Fruit fly (Drosophila melanogaster) whole organism, wandering third instar larva: ENCODE measurements around the gene CG17122.

ENCODE experiments used
- Abd-B ChIP-seq: fragments of >200 bp; optimal IDR thresholded peaks from 2 replicates; lab custom pipeline; 2017; ENCODE audit warnings: missing biosample characterization, missing genetic modification characterization
- CG9705 ChIP-seq: fragments of 200-800 bp; sonication (Bioruptor generic); optimal IDR thresholded peaks from 2 replicates; lab custom pipeline; 2018; ENCODE audit warnings: missing biosample characterization, mild to moderate bottlenecking, missing genetic modification characterization
- CrebA ChIP-seq: fragments of 200-800 bp; sonication (Bioruptor generic); optimal IDR thresholded peaks from 2 replicates; lab custom pipeline; 2016; ENCODE audit warnings: missing biosample characterization, mild to moderate bottlenecking, missing genetic modification characterization, borderline replicate concordance
- Dfd ChIP-seq: fragments of >200 bp; optimal IDR thresholded peaks from 2 replicates; lab custom pipeline; 2017; ENCODE audit warnings: missing biosample characterization, missing genetic modification characterization
- Dif ChIP-seq: fragments of 200-275, 200-300 bp; sonication (Bioruptor generic); optimal IDR thresholded peaks from 2 replicates; lab custom pipeline; 2018; ENCODE audit warnings: missing biosample characterization, missing genetic modification characterization; ENCODE audit not compliant: partially characterized antibody
- GATAd ChIP-seq: sonication (Bioruptor generic); optimal IDR thresholded peaks from 2 replicates; lab custom pipeline; 2016; ENCODE audit warnings: missing biosample characterization, missing genetic modification characterization
- Hnf4 ChIP-seq: fragments of 200-800 bp; sonication (Bioruptor generic); optimal IDR thresholded peaks from 2 replicates; lab custom pipeline; 2016; ENCODE audit warnings: missing biosample characterization, mild to moderate bottlenecking, missing genetic modification characterization
- Hr78 ChIP-seq: fragments of >200 bp; optimal IDR thresholded peaks from 2 replicates; lab custom pipeline; 2017; ENCODE audit warnings: missing biosample characterization, missing genetic modification characterization
- Hr83 ChIP-seq: fragments of 200-300 bp; sonication (Bioruptor generic); optimal IDR thresholded peaks from 2 replicates; lab custom pipeline; 2016; ENCODE audit warnings: missing biosample characterization, mild to moderate bottlenecking, missing genetic modification characterization, moderate library complexity; ENCODE audit not compliant: poor library complexity, severe bottlenecking
- Jra ChIP-seq: sonication (Bioruptor generic); optimal IDR thresholded peaks from 2 replicates; lab custom pipeline; 2016; ENCODE audit warnings: missing biosample characterization, missing genetic modification characterization
- Mio ChIP-seq: sonication (Bioruptor generic); optimal IDR thresholded peaks from 2 replicates; lab custom pipeline; 2016; ENCODE audit warnings: missing biosample characterization, missing genetic modification characterization
- Myc ChIP-seq: fragments of >200 bp; optimal IDR thresholded peaks from 2 replicates; lab custom pipeline; 2017
- N ChIP-seq: fragments of >200 bp; optimal IDR thresholded peaks from 2 replicates; lab custom pipeline; 2018; ENCODE audit warnings: missing biosample characterization, missing external identifiers, missing genetic modification characterization
- OdsH ChIP-seq: fragments of 200-800 bp; sonication (Bioruptor generic); optimal IDR thresholded peaks from 2 replicates; lab custom pipeline; 2016; ENCODE audit warnings: missing biosample characterization, mild to moderate bottlenecking, missing genetic modification characterization
- Rel ChIP-seq, 2 experiments: fragments of 200-800 bp; sonication (Bioruptor generic) in 1 of 2; optimal IDR thresholded peaks; 2 replicates in 1 of 2; 3 replicates in 1 of 2; lab custom pipeline; 2016 to 2019; ENCODE audit warnings: mild to moderate bottlenecking in 2 of 2, missing biosample characterization in 2 of 2, missing genetic modification characterization in 2 of 2, moderate library complexity in 1 of 2
- Sp1 ChIP-seq: fragments of 200-800 bp; sonication (Bioruptor generic); optimal IDR thresholded peaks from 3 replicates; lab custom pipeline; 2019; ENCODE audit warnings: missing biosample characterization, mild to moderate bottlenecking, missing genetic modification characterization, moderate library complexity
- Vsx2 ChIP-seq: fragments of 200-300, 225-300 bp; sonication (Bioruptor generic); optimal IDR thresholded peaks from 2 replicates; lab custom pipeline; 2018; ENCODE audit warnings: missing biosample characterization, missing genetic modification characterization; ENCODE audit not compliant: partially characterized antibody
- br ChIP-seq: fragments of 200-800 bp; sonication (Bioruptor generic); optimal IDR thresholded peaks from 2 replicates; lab custom pipeline; 2016; ENCODE audit warnings: missing biosample characterization, missing genetic modification characterization
- brk ChIP-seq: fragments of 200-800 bp; sonication (Bioruptor generic); optimal IDR thresholded peaks from 2 replicates; lab custom pipeline; 2016; ENCODE audit warnings: missing biosample characterization, mild to moderate bottlenecking, missing genetic modification characterization
- dl ChIP-seq, 2 experiments: fragments of 175-275, 200-275 bp in 1 of 2; fragments of 200-275 bp in 1 of 2; sonication (Bioruptor generic); optimal IDR thresholded peaks; lab custom pipeline; 2018; ENCODE audit warnings: mild to moderate bottlenecking in 2 of 2, missing biosample characterization in 2 of 2, missing genetic modification characterization in 2 of 2, moderate library complexity in 2 of 2; ENCODE audit not compliant: partially characterized antibody in 2 of 2, insufficient read depth in 1 of 2
- dmrt93B ChIP-seq: fragments of 200-800 bp; sonication (Bioruptor generic); optimal IDR thresholded peaks from 2 replicates; lab custom pipeline; 2018; ENCODE audit warnings: missing biosample characterization, mild to moderate bottlenecking, missing genetic modification characterization
- ey ChIP-seq: fragments of 200-800 bp; sonication (Bioruptor generic); optimal IDR thresholded peaks from 2 replicates; lab custom pipeline; 2016; ENCODE audit warnings: missing biosample characterization, missing genetic modification characterization
- fru ChIP-seq: fragments of 200-800 bp; sonication (Bioruptor generic); optimal IDR thresholded peaks from 3 replicates; lab custom pipeline; 2016; ENCODE audit warnings: missing biosample characterization, mild to moderate bottlenecking, missing genetic modification characterization
- jim ChIP-seq: fragments of 175-275, 200-325 bp; sonication (Bioruptor generic); optimal IDR thresholded peaks from 2 replicates; lab custom pipeline; 2016; ENCODE audit warnings: missing biosample characterization, mild to moderate bottlenecking, missing genetic modification characterization
- lola ChIP-seq: fragments of >200 bp; optimal IDR thresholded peaks from 2 replicates; lab custom pipeline; 2017; ENCODE audit warnings: missing biosample characterization, missing genetic modification characterization
- pan ChIP-seq: fragments of >200 bp; optimal IDR thresholded peaks from 2 replicates; lab custom pipeline; 2017
- rgr ChIP-seq: fragments of 200-800 bp; sonication (Bioruptor generic); optimal IDR thresholded peaks from 3 replicates; lab custom pipeline; 2016; ENCODE audit warnings: missing biosample characterization, mild to moderate bottlenecking, missing genetic modification characterization
- sage ChIP-seq: fragments of 200-800 bp; sonication (Bioruptor generic); optimal IDR thresholded peaks from 2 replicates; lab custom pipeline; 2016; ENCODE audit warnings: missing biosample characterization, mild to moderate bottlenecking, missing genetic modification characterization
- sv ChIP-seq: fragments of 200-800 bp; sonication (Bioruptor generic); optimal IDR thresholded peaks from 3 replicates; lab custom pipeline; 2016; ENCODE audit warnings: missing biosample characterization, missing genetic modification characterization
- tai ChIP-seq: sonication (Bioruptor generic); optimal IDR thresholded peaks from 2 replicates; lab custom pipeline; 2016; ENCODE audit warnings: missing biosample characterization, missing genetic modification characterization
- usp ChIP-seq: fragments of >200 bp; optimal IDR thresholded peaks from 2 replicates; lab custom pipeline; 2017; ENCODE audit warnings: missing biosample characterization, missing genetic modification characterization
- woc ChIP-seq: sonication (Bioruptor generic); optimal IDR thresholded peaks from 2 replicates; lab custom pipeline; 2016; ENCODE audit warnings: missing biosample characterization, mild to moderate bottlenecking, missing genetic modification characterization

CG17122 gene

DNA sequence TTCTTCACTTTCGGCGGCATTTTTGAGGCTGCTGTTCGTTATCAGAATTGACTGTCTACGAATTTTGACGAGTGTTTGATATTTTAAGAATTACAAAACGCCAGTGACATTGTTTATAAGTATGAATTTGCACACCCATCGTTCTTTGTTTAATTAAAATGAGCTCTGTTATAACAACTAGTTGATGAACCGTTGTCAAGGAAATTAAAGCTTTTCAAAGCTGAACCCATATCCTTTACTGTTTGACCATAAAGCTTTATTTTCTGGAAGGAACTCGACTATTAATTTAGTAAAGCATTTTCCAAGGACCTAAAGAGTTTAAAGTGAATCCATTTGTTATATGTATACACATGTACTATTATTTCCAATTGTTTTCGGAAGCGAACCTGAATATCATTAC lies at the start of gene CG17122:
CG17122 (minus strand) TSS at position 101 of the 400 bp plus-strand sequence.
- no peak for TF ChIP-seq br (GFP tag; lab: Kevin White, UChicago)
- no peak for TF ChIP-seq sage (GFP tag; lab: Kevin White, UChicago)
- no peak for TF ChIP-seq brk (GFP tag; lab: Kevin White, UChicago)
- TF ChIP-seq ey (GFP tag; lab: Kevin White, UChicago) = no peak
- no peak for TF ChIP-seq CrebA (GFP tag; lab: Kevin White, UChicago)
- TF ChIP-seq Rel (GFP tag; optimal IDR thresholded peaks at IDR 0.05; lab: Kevin White, UChicago) = no peak
- no peak for TF ChIP-seq Rel (tag; optimal IDR thresholded peaks at IDR 0.05; lab: Kevin White, UChicago)
- TF ChIP-seq Dif (GFP tag; lab: Kevin White, UChicago) = no peak
- no peak for TF ChIP-seq Myc (lab: Kevin White, UChicago)
- no peak for TF ChIP-seq dl (GFP tag; optimal IDR thresholded peaks at IDR 0.05; lab: Kevin White, UChicago; ENCODE audit: insufficient read depth in 1 of 2, partially characterized antibody in 2 of 2)
- TF ChIP-seq lola = no peak
- no peak for TF ChIP-seq pan (lab: Kevin White, UChicago)
- no peak for TF ChIP-seq Jra
- no peak for TF ChIP-seq fru (GFP tag; lab: Kevin White, UChicago)

DNA sequence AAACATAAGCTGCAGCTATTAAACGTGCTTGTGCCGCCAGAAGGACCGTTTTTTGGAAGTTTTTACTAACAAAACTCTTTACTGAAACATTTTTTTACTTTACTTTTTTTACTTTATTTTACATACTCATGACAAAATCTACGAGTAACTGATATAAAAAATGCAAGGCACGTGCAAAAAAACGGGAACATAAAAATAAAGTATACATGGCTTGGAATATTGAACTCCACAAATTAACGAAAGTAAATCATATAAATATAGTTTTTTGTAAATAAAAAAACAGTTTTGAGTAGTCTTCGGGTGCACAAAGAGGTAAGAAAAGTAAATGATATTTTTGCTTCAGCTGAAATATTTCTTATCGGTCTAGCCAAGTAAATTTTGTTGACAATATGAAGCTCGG lies 45.5 kb upstream of the CG17122 start, which contains the start of gene Spn77Bb:
Spn77Bb (plus strand) TSS at position 301 of the 400 bp plus-strand sequence.
- TF ChIP-seq OdsH (no peak), usp (no peak), jim (GFP tag; lab: Kevin White, UChicago) (no peak), Hr83 (no peak), Mio (GFP tag; lab: Kevin White, UChicago) (no peak), CG9705 (GFP tag; lab: Kevin White, UChicago) (no peak), Dfd (no peak), sage (GFP tag; lab: Kevin White, UChicago) (no peak), Vsx2 (GFP tag; lab: Kevin White, UChicago) (no peak), CrebA (GFP tag; lab: Kevin White, UChicago) (no peak), Dif (GFP tag; lab: Kevin White, UChicago) (no peak), GATAd (GFP tag; lab: Kevin White, UChicago) (no peak), Rel (GFP tag; optimal IDR thresholded peaks at IDR 0.05; lab: Kevin White, UChicago) (no peak), Rel (tag; optimal IDR thresholded peaks at IDR 0.05; lab: Kevin White, UChicago) (no peak), pan (lab: Kevin White, UChicago) (no peak), Abd-B (GFP tag; lab: Kevin White, UChicago) (no peak), brk (GFP tag; lab: Kevin White, UChicago) (no peak), br (GFP tag; lab: Kevin White, UChicago) (no peak), Jra (no peak), woc (GFP tag; lab: Kevin White, UChicago) (no peak), N (GFP tag; lab: Kevin White, UChicago) (no peak)

DNA sequence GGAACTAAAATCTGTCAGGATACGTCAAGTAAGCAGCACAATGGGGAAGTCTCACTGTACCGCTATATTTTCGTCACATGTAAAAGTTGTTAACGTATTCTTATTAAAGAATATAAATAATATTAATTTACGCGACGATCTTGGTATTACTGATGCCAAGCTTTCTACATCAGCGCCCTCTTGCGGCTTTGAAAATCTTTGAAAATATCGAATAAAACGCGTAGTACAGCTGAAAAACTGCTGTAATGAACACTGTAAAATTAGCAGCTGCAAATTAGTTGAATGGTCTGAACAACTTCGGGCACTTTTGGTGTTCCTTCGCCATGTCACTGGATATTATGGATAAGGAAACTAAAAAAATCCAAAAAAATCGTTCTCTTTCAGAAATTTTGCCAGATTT lies 44.9 kb upstream of the CG17122 start:
- no peak for TF ChIP-seq Jra
- TF ChIP-seq GATAd (GFP tag; lab: Kevin White, UChicago) = no peak
- TF ChIP-seq Dif (GFP tag; lab: Kevin White, UChicago) = no peak
- no peak for TF ChIP-seq woc (GFP tag; lab: Kevin White, UChicago)
- no peak for TF ChIP-seq rgr (GFP tag; lab: Kevin White, UChicago)
- no peak for TF ChIP-seq sage (GFP tag; lab: Kevin White, UChicago)
- TF ChIP-seq Hnf4 (GFP tag; lab: Kevin White, UChicago) = no peak
- no peak for TF ChIP-seq tai (GFP tag; lab: Kevin White, UChicago)
- no peak for TF ChIP-seq Abd-B (GFP tag; lab: Kevin White, UChicago)
- TF ChIP-seq Rel (GFP tag; optimal IDR thresholded peaks at IDR 0.05; lab: Kevin White, UChicago) = no peak
- no peak for TF ChIP-seq Rel (tag; optimal IDR thresholded peaks at IDR 0.05; lab: Kevin White, UChicago)
- TF ChIP-seq dmrt93B (GFP tag; lab: Kevin White, UChicago) = no peak

DNA sequence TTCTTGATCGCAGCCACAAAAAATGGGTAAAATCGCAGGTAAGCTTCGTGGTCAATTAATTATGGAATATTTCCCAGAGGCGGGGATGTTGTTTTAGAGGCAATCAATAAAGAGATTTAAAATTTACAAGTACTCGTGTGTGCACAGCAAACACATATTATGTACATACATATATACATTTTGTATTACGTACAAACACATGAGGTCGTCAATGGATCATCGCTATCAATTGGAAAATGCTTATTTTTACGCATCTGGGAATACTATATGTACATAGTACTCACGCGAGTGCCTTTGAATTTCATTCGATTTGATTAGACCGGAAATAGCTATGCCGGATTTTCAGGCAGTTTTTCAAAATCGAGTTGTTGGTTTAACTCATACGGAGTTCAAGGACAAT lies 42.6 kb upstream of the CG17122 start:
- TF ChIP-seq lola (no peak), sv (no peak), CG9705 (GFP tag; lab: Kevin White, UChicago) (no peak), Hr78 (no peak), Sp1 (GFP tag; lab: Kevin White, UChicago) (no peak), jim (GFP tag; lab: Kevin White, UChicago) (no peak)
